Fruit fly (Drosophila melanogaster) whole organism, wandering third instar larva: ENCODE data around the gene MICU3.

ENCODE experiments used
- Abd-B ChIP-seq: fragments of >200 bp; optimal IDR thresholded peaks from 2 replicates; lab custom pipeline; 2017; ENCODE audit warnings: missing biosample characterization, missing genetic modification characterization
- CG32264 ChIP-seq: fragments of 200-800 bp; sonication (Bioruptor generic); optimal IDR thresholded peaks from 2 replicates; lab custom pipeline; 2016; ENCODE audit warnings: missing biosample characterization, missing genetic modification characterization
- CG9705 ChIP-seq: fragments of 200-800 bp; sonication (Bioruptor generic); optimal IDR thresholded peaks from 2 replicates; lab custom pipeline; 2018; ENCODE audit warnings: missing biosample characterization, mild to moderate bottlenecking, missing genetic modification characterization
- CrebA ChIP-seq: fragments of 200-800 bp; sonication (Bioruptor generic); optimal IDR thresholded peaks from 2 replicates; lab custom pipeline; 2016; ENCODE audit warnings: missing biosample characterization, mild to moderate bottlenecking, missing genetic modification characterization, borderline replicate concordance
- Dfd ChIP-seq: fragments of >200 bp; optimal IDR thresholded peaks from 2 replicates; lab custom pipeline; 2017; ENCODE audit warnings: missing biosample characterization, missing genetic modification characterization
- Dif ChIP-seq: fragments of 200-275, 200-300 bp; sonication (Bioruptor generic); optimal IDR thresholded peaks from 2 replicates; lab custom pipeline; 2018; ENCODE audit warnings: missing biosample characterization, missing genetic modification characterization; ENCODE audit not compliant: partially characterized antibody
- GATAd ChIP-seq: sonication (Bioruptor generic); optimal IDR thresholded peaks from 2 replicates; lab custom pipeline; 2016; ENCODE audit warnings: missing biosample characterization, missing genetic modification characterization
- HLH106 ChIP-seq: fragments of 200-800 bp; optimal IDR thresholded peaks from 3 replicates; lab custom pipeline; 2019; ENCODE audit warnings: missing biosample characterization, mild to moderate bottlenecking, missing genetic modification characterization, moderate library complexity
- Hnf4 ChIP-seq: fragments of 200-800 bp; sonication (Bioruptor generic); optimal IDR thresholded peaks from 2 replicates; lab custom pipeline; 2016; ENCODE audit warnings: missing biosample characterization, mild to moderate bottlenecking, missing genetic modification characterization
- Hr78 ChIP-seq: fragments of >200 bp; optimal IDR thresholded peaks from 2 replicates; lab custom pipeline; 2017; ENCODE audit warnings: missing biosample characterization, missing genetic modification characterization
- Hr83 ChIP-seq: fragments of 200-300 bp; sonication (Bioruptor generic); optimal IDR thresholded peaks from 2 replicates; lab custom pipeline; 2016; ENCODE audit warnings: missing biosample characterization, mild to moderate bottlenecking, missing genetic modification characterization, moderate library complexity; ENCODE audit not compliant: poor library complexity, severe bottlenecking
- Jra ChIP-seq: sonication (Bioruptor generic); optimal IDR thresholded peaks from 2 replicates; lab custom pipeline; 2016; ENCODE audit warnings: missing biosample characterization, missing genetic modification characterization
- Mio ChIP-seq: sonication (Bioruptor generic); optimal IDR thresholded peaks from 2 replicates; lab custom pipeline; 2016; ENCODE audit warnings: missing biosample characterization, missing genetic modification characterization
- Myc ChIP-seq: fragments of >200 bp; optimal IDR thresholded peaks from 2 replicates; lab custom pipeline; 2017
- N ChIP-seq: fragments of >200 bp; optimal IDR thresholded peaks from 2 replicates; lab custom pipeline; 2018; ENCODE audit warnings: missing biosample characterization, missing external identifiers, missing genetic modification characterization
- OdsH ChIP-seq: fragments of 200-800 bp; sonication (Bioruptor generic); optimal IDR thresholded peaks from 2 replicates; lab custom pipeline; 2016; ENCODE audit warnings: missing biosample characterization, mild to moderate bottlenecking, missing genetic modification characterization
- Rel ChIP-seq, 2 experiments: fragments of 200-800 bp; sonication (Bioruptor generic) in 1 of 2; optimal IDR thresholded peaks; 2 replicates in 1 of 2; 3 replicates in 1 of 2; lab custom pipeline; 2016 to 2019; ENCODE audit warnings: mild to moderate bottlenecking in 2 of 2, missing biosample characterization in 2 of 2, missing genetic modification characterization in 2 of 2, moderate library complexity in 1 of 2
- Sp1 ChIP-seq: fragments of 200-800 bp; sonication (Bioruptor generic); optimal IDR thresholded peaks from 3 replicates; lab custom pipeline; 2019; ENCODE audit warnings: missing biosample characterization, mild to moderate bottlenecking, missing genetic modification characterization, moderate library complexity
- Vsx2 ChIP-seq: fragments of 200-300, 225-300 bp; sonication (Bioruptor generic); optimal IDR thresholded peaks from 2 replicates; lab custom pipeline; 2018; ENCODE audit warnings: missing biosample characterization, missing genetic modification characterization; ENCODE audit not compliant: partially characterized antibody
- br ChIP-seq: fragments of 200-800 bp; sonication (Bioruptor generic); optimal IDR thresholded peaks from 2 replicates; lab custom pipeline; 2016; ENCODE audit warnings: missing biosample characterization, missing genetic modification characterization
- brk ChIP-seq: fragments of 200-800 bp; sonication (Bioruptor generic); optimal IDR thresholded peaks from 2 replicates; lab custom pipeline; 2016; ENCODE audit warnings: missing biosample characterization, mild to moderate bottlenecking, missing genetic modification characterization
- dl ChIP-seq, 2 experiments: fragments of 175-275, 200-275 bp in 1 of 2; fragments of 200-275 bp in 1 of 2; sonication (Bioruptor generic); optimal IDR thresholded peaks; lab custom pipeline; 2018; ENCODE audit warnings: mild to moderate bottlenecking in 2 of 2, missing biosample characterization in 2 of 2, missing genetic modification characterization in 2 of 2, moderate library complexity in 2 of 2; ENCODE audit not compliant: partially characterized antibody in 2 of 2, insufficient read depth in 1 of 2
- dmrt93B ChIP-seq: fragments of 200-800 bp; sonication (Bioruptor generic); optimal IDR thresholded peaks from 2 replicates; lab custom pipeline; 2018; ENCODE audit warnings: missing biosample characterization, mild to moderate bottlenecking, missing genetic modification characterization
- dsf ChIP-seq: sonication (Bioruptor generic); optimal IDR thresholded peaks from 2 replicates; lab custom pipeline; 2016; ENCODE audit warnings: missing biosample characterization, missing genetic modification characterization, borderline replicate concordance
- ey ChIP-seq: fragments of 200-800 bp; sonication (Bioruptor generic); optimal IDR thresholded peaks from 2 replicates; lab custom pipeline; 2016; ENCODE audit warnings: missing biosample characterization, missing genetic modification characterization
- foxo ChIP-seq, 2 experiments: fragments of 200-800 bp; sonication (Bioruptor generic); optimal IDR thresholded peaks; 2 replicates in 1 of 2; 3 replicates in 1 of 2; lab custom pipeline; 2016 to 2017; ENCODE audit warnings: missing biosample characterization in 2 of 2, missing genetic modification characterization in 2 of 2
- fru ChIP-seq: fragments of 200-800 bp; sonication (Bioruptor generic); optimal IDR thresholded peaks from 3 replicates; lab custom pipeline; 2016; ENCODE audit warnings: missing biosample characterization, mild to moderate bottlenecking, missing genetic modification characterization
- h ChIP-seq: fragments of 200-800 bp; sonication (Bioruptor generic); optimal IDR thresholded peaks from 3 replicates; lab custom pipeline; 2016; ENCODE audit warnings: missing biosample characterization, mild to moderate bottlenecking, missing genetic modification characterization
- jim ChIP-seq: fragments of 175-275, 200-325 bp; sonication (Bioruptor generic); optimal IDR thresholded peaks from 2 replicates; lab custom pipeline; 2016; ENCODE audit warnings: missing biosample characterization, mild to moderate bottlenecking, missing genetic modification characterization
- lola ChIP-seq: fragments of >200 bp; optimal IDR thresholded peaks from 2 replicates; lab custom pipeline; 2017; ENCODE audit warnings: missing biosample characterization, missing genetic modification characterization
- pan ChIP-seq: fragments of >200 bp; optimal IDR thresholded peaks from 2 replicates; lab custom pipeline; 2017
- psq ChIP-seq: fragments of 200-800 bp; sonication (Bioruptor generic); optimal IDR thresholded peaks from 3 replicates; lab custom pipeline; 2017; ENCODE audit warnings: missing biosample characterization, mild to moderate bottlenecking, missing genetic modification characterization, moderate library complexity
- rgr ChIP-seq: fragments of 200-800 bp; sonication (Bioruptor generic); optimal IDR thresholded peaks from 3 replicates; lab custom pipeline; 2016; ENCODE audit warnings: missing biosample characterization, mild to moderate bottlenecking, missing genetic modification characterization
- sage ChIP-seq: fragments of 200-800 bp; sonication (Bioruptor generic); optimal IDR thresholded peaks from 2 replicates; lab custom pipeline; 2016; ENCODE audit warnings: missing biosample characterization, mild to moderate bottlenecking, missing genetic modification characterization
- sv ChIP-seq: fragments of 200-800 bp; sonication (Bioruptor generic); optimal IDR thresholded peaks from 3 replicates; lab custom pipeline; 2016; ENCODE audit warnings: missing biosample characterization, missing genetic modification characterization
- tai ChIP-seq: sonication (Bioruptor generic); optimal IDR thresholded peaks from 2 replicates; lab custom pipeline; 2016; ENCODE audit warnings: missing biosample characterization, missing genetic modification characterization
- usp ChIP-seq: fragments of >200 bp; optimal IDR thresholded peaks from 2 replicates; lab custom pipeline; 2017; ENCODE audit warnings: missing biosample characterization, missing genetic modification characterization
- woc ChIP-seq: sonication (Bioruptor generic); optimal IDR thresholded peaks from 2 replicates; lab custom pipeline; 2016; ENCODE audit warnings: missing biosample characterization, mild to moderate bottlenecking, missing genetic modification characterization

The MICU3 gene

dm6 chr3R:19877427-19878076 lies 30.4 kb downstream of the MICU3 start, which contains the start of the genes CG17186 and Arc42:
Gene CG17186, minus strand, starts transcription at chr3R:19877514.
Gene Arc42, plus strand, starts transcription at chr3R:19877737.
- TF ChIP-seq OdsH (GFP tag; lab: Kevin White, UChicago) (no peak), dl (GFP tag; optimal IDR thresholded peaks at IDR 0.05; lab: Kevin White, UChicago; ENCODE audit: insufficient read depth in 1 of 2, partially characterized antibody in 2 of 2) (no peak), N (GFP tag; lab: Kevin White, UChicago) (no peak), Hr83 (no peak), Hr78 (no peak), Dfd (no peak), Myc (lab: Kevin White, UChicago) (no peak), Sp1 (GFP tag; lab: Kevin White, UChicago) (peak; percentile 1), foxo (GFP tag; optimal IDR thresholded peaks at IDR 0.05; lab: Kevin White, UChicago) (peak in 1 of 2 experiments; percentile 46), Jra (GFP tag; lab: Kevin White, UChicago) (peak; percentile 62), sv (GFP tag; lab: Kevin White, UChicago) (no peak), Rel (GFP tag; optimal IDR thresholded peaks at IDR 0.05; lab: Kevin White, UChicago) (no peak), Rel (tag; optimal IDR thresholded peaks at IDR 0.05; lab: Kevin White, UChicago) (peak; percentile 72), CrebA (GFP tag; lab: Kevin White, UChicago) (no peak), CG32264 (GFP tag; lab: Kevin White, UChicago) (no peak), brk (GFP tag; lab: Kevin White, UChicago) (no peak), fru (peak; percentile 32), HLH106 (peak; percentile 24), lola (GFP tag; lab: Kevin White, UChicago) (no peak), usp (GFP tag; lab: Kevin White, UChicago) (no peak), GATAd (GFP tag; lab: Kevin White, UChicago) (no peak), Vsx2 (GFP tag; lab: Kevin White, UChicago) (no peak), rgr (no peak), Hnf4 (GFP tag; lab: Kevin White, UChicago) (peak; percentile 78), h (GFP tag; lab: Kevin White, UChicago) (peak; percentile 51), dsf (GFP tag; lab: Kevin White, UChicago) (no peak), jim (GFP tag; lab: Kevin White, UChicago) (no peak), Dif (GFP tag; lab: Kevin White, UChicago) (no peak), Mio (no peak), pan (lab: Kevin White, UChicago) (no peak), psq (GFP tag; lab: Kevin White, UChicago) (no peak), woc (GFP tag; lab: Kevin White, UChicago) (no peak), tai (GFP tag; lab: Kevin White, UChicago) (no peak), Abd-B (GFP tag; lab: Kevin White, UChicago) (no peak), sage (peak; percentile 50), br (no peak), dmrt93B (GFP tag; lab: Kevin White, UChicago) (no peak), ey (GFP tag; lab: Kevin White, UChicago) (no peak), CG9705 (GFP tag; lab: Kevin White, UChicago) (no peak)
- TF ChIP-seq, all 38 proteins: peak for 9

dm6 chr3R:19879470-19880052 lies 32.5 kb downstream of the MICU3 start, which contains the start of gene Ask1:
Gene Ask1, plus strand, starts transcription at chr3R:19879719.
- TF ChIP-seq Rel (GFP tag; optimal IDR thresholded peaks at IDR 0.05; lab: Kevin White, UChicago) = no peak
- TF ChIP-seq Rel (tag; optimal IDR thresholded peaks at IDR 0.05; lab: Kevin White, UChicago) = peak; percentile 34
- TF ChIP-seq Vsx2 (GFP tag; lab: Kevin White, UChicago) = no peak
- peak; percentile 12 for TF ChIP-seq sage
- TF ChIP-seq foxo (GFP tag; optimal IDR thresholded peaks at IDR 0.05; lab: Kevin White, UChicago) = no peak
- no peak for TF ChIP-seq GATAd (GFP tag; lab: Kevin White, UChicago)
- no peak for TF ChIP-seq dmrt93B (GFP tag; lab: Kevin White, UChicago)
